Fruit fly (Drosophila melanogaster): ENCODE measurements around the gene tutl.

tutl gene

DNA sequence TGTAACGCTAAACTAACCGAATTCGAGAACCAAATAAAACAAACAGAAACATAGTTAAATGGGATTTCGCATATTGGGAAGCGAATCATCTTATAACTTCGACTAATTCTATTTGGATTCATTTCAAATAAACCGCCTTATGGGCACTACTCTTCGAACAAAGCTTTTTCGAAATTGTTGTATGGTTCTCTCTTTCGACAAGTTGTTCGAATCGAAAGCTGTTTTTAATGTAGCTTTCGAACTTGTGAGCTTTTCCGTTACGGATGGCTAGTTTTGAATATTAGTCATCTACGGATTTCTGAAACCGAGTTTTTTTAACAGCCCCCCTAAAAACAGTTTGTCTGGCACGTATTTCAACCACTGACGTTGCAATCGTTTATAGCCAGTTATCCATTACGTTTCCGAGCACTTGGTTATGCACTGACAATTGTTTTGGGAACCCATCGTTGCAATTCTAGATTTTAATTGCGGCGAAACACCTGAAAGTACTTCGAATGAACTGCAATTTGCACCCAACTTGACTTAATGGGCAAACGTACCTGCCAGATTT, 48.9 kb downstream of the tutl start:
- TF ChIP-seq CG17806 (tag; optimal IDR thresholded peaks at IDR 0.05), result no peak
- TF ChIP-seq CG4496 (GFP tag; IDR thresholded peaks at IDR 0.05), result 0 out of 3 replicates have a peak, but pooled peaks have one; percentile 10

DNA sequence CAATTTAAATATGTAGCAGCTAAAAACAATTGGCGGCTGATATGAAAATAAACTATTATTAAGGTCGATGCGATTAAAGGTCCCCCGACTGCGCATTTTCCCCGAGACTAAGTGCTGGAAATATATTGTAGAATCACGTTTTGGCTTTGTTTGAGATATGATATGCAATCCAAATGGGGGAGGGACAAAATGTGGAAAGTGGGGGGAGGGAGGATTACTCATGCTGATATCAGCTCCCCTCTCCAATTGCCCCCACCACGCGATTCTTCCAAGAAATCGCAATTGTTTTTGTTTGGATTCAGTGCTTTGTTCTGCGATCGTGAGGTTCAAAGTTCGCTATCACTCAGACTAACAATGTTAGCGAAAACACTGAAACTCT, 49.6 kb downstream of the tutl start:
- TF ChIP-seq Pif1A (GFP tag; optimal IDR thresholded peaks at IDR 0.05) (no peak), D1 (tag; optimal IDR thresholded peaks at IDR 0.05) (no peak), CG13204 (GFP tag; optimal IDR thresholded peaks at IDR 0.05) (no peak), Pif1B (GFP tag; optimal IDR thresholded peaks at IDR 0.05) (no peak), Snoo (tag; optimal IDR thresholded peaks at IDR 0.05) (no peak), CG10348 (GFP tag; IDR thresholded peaks at IDR 0.05) (no peak), CG34367 (tag; optimal IDR thresholded peaks at IDR 0.05) (no peak), CG8159 (tag; optimal IDR thresholded peaks at IDR 0.05) (no peak), CG17806 (tag; optimal IDR thresholded peaks at IDR 0.05) (no peak), CG14655 (GFP tag; optimal IDR thresholded peaks at IDR 0.05) (no peak), CG9948 (tag; optimal IDR thresholded peaks at IDR 0.05) (no peak), CG15710 (tag; optimal IDR thresholded peaks at IDR 0.05) (no peak), Ets98B (GFP tag; IDR thresholded peaks at IDR 0.05) (no peak), CG4496 (GFP tag; IDR thresholded peaks at IDR 0.05) (no peak)

DNA sequence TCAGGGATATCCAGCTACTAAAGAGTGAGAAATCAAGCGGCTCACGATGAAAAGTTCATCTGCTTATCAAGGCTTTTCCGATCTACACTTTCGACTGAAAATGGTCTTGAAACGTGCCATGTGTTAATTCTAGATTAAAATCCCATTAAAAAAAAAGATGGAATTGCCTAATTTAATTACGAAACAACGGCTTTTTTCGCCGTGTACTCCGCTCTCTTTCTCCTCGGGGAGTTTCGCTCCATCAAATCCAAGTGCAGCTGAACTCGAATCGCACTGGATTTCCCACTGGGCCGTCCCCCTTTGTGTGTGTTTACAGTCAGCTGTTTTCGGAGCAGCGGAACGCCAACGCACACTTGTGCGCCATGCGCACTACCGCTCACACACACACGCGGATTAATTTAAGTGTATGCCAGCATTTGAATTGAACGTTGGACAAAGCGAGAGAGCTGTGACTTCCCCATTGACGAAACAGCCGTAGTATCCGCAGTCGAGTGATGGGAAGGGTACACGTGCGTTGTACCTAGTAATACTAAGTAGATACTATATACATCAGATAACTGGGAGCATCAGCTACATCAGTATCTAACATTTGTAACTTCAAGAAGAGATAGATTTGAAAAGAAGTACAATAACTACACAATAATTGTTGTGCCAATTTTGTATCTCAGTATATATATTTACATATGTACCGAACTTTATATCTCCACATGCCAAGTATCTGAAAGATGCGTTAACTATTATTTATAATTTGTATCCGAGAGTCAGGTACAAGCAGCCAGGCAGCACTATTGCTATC, 50.2 kb downstream of the tutl start:
- TF ChIP-seq CG10348 (GFP tag; IDR thresholded peaks at IDR 0.05), result peak; percentile 77
- TF ChIP-seq CG9948 (tag; optimal IDR thresholded peaks at IDR 0.05), result peak; percentile 90
- peak; percentile 97 for TF ChIP-seq CG8301 (tag; optimal IDR thresholded peaks at IDR 0.05)
- TF ChIP-seq Snoo (tag; optimal IDR thresholded peaks at IDR 0.05), result peak; percentile 86
- TF ChIP-seq Pif1A (GFP tag; optimal IDR thresholded peaks at IDR 0.05), result peak; percentile 94
- peak; percentile 97 for TF ChIP-seq CG4496 (GFP tag; IDR thresholded peaks at IDR 0.05)
- TF ChIP-seq CG15710 (tag; optimal IDR thresholded peaks at IDR 0.05), result peak; percentile 84
- TF ChIP-seq gl (tag; optimal IDR thresholded peaks at IDR 0.05), result peak; percentile 86
- TF ChIP-seq fd96Ca (GFP tag; IDR thresholded peaks at IDR 0.05), result peak; percentile 95
- peak; percentile 66 for TF ChIP-seq EcR (GFP tag; optimal IDR thresholded peaks at IDR 0.05)
- TF ChIP-seq CG34367 (tag; optimal IDR thresholded peaks at IDR 0.05), result peak; percentile 89
- peak; percentile 98 for TF ChIP-seq CG14655 (GFP tag; optimal IDR thresholded peaks at IDR 0.05)
- peak; percentile 100 for TF ChIP-seq CG13204 (GFP tag; optimal IDR thresholded peaks at IDR 0.05)
- TF ChIP-seq Ets98B (GFP tag; IDR thresholded peaks at IDR 0.05), result peak; percentile 94
- TF ChIP-seq CG12605 (GFP tag; IDR thresholded peaks at IDR 0.05), result peak; percentile 90
- TF ChIP-seq CG32121 (GFP tag; IDR thresholded peaks at IDR 0.05), result peak; percentile 93
- peak; percentile 88 for TF ChIP-seq D1 (tag; optimal IDR thresholded peaks at IDR 0.05)
- TF ChIP-seq Pif1B (GFP tag; optimal IDR thresholded peaks at IDR 0.05), result peak; percentile 88
- TF ChIP-seq CG8159 (tag; optimal IDR thresholded peaks at IDR 0.05), result peak; percentile 89
- peak; percentile 91 for TF ChIP-seq CG17806 (tag; optimal IDR thresholded peaks at IDR 0.05)
- peak; percentile 86 for TF ChIP-seq rn (GFP tag; IDR thresholded peaks at IDR 0.05)

DNA sequence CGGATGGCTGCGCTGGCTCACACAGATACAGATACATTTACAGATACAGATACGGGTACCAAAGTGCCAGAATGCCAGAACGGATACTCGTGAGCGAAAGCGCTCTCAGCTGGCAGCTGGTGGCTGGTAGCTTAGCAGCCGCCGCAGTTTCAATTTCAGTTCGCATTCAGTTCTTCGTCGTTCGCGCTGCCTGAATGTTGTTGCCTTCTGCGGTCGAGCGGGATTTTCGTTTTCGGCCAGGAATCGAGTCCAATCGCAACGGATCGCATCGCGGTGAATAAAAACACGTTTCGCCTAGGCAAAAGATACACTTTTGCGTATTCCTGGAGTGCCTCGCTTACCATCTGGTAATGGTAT, 50.8 kb downstream of the tutl start, which contains the start of gene Atet:
Atet (plus strand) TSS at position 156 of the 357 bp plus-strand sequence.
- TF ChIP-seq CG12605 (GFP tag; IDR thresholded peaks at IDR 0.05) (no peak), Snoo (tag; optimal IDR thresholded peaks at IDR 0.05) (no peak), rn (GFP tag; IDR thresholded peaks at IDR 0.05) (no peak), CG15710 (tag; optimal IDR thresholded peaks at IDR 0.05) (no peak), CG10348 (GFP tag; IDR thresholded peaks at IDR 0.05) (no peak), CG8159 (tag; optimal IDR thresholded peaks at IDR 0.05) (no peak), Pif1A (GFP tag; optimal IDR thresholded peaks at IDR 0.05) (no peak), Pif1B (GFP tag; optimal IDR thresholded peaks at IDR 0.05) (no peak), CG34367 (tag; optimal IDR thresholded peaks at IDR 0.05) (no peak), EcR (GFP tag; optimal IDR thresholded peaks at IDR 0.05) (no peak), D1 (tag; optimal IDR thresholded peaks at IDR 0.05) (no peak), CG13204 (GFP tag; optimal IDR thresholded peaks at IDR 0.05) (peak; percentile 79), CG8301 (tag; optimal IDR thresholded peaks at IDR 0.05) (no peak), fd96Ca (GFP tag; IDR thresholded peaks at IDR 0.05) (peak; percentile 16; the same call in 2 of the 3 replicates), Ets98B (GFP tag; IDR thresholded peaks at IDR 0.05) (peak; percentile 54; the same call in 1 of the 2 replicates), CG17806 (tag; optimal IDR thresholded peaks at IDR 0.05) (no peak), CG4496 (GFP tag; IDR thresholded peaks at IDR 0.05) (peak; percentile 32; the same call in 2 of the 3 replicates), CG14655 (GFP tag; optimal IDR thresholded peaks at IDR 0.05) (no peak), CG9948 (tag; optimal IDR thresholded peaks at IDR 0.05) (no peak), gl (tag; optimal IDR thresholded peaks at IDR 0.05) (no peak), CG32121 (GFP tag; IDR thresholded peaks at IDR 0.05) (peak; percentile 24; the same call in 1 of the 2 replicates)

DNA sequence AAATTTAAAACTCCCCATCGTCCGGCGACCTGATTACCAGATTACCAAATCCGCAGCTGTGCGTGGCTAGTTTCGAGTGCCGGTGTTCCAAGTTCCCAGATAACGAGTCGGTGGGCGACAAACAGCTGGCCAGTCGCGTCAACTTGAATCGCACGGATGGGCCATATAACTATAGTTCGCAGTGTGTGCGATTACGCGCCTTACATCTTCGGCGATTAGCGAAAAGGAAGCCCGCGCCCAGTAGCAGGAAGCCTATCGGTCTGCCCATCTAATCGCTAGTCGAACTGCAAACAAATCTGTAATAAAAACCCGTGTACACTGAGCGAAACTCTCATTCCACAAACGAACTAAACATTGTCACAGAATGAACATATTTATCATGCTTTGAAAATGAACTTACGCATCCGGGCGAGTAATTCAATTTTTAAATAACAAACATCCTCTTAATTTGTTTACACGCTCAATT, 52.1 kb downstream of the tutl start:
- TF ChIP-seq CG14655 (GFP tag; optimal IDR thresholded peaks at IDR 0.05), result peak; percentile 5
- no peak for TF ChIP-seq gl (tag; optimal IDR thresholded peaks at IDR 0.05)
- no peak for TF ChIP-seq CG10348 (GFP tag; IDR thresholded peaks at IDR 0.05)
- no peak for TF ChIP-seq D1 (tag; optimal IDR thresholded peaks at IDR 0.05)
- TF ChIP-seq CG8301 (tag; optimal IDR thresholded peaks at IDR 0.05), result peak; percentile 3
- TF ChIP-seq Pif1B (GFP tag; optimal IDR thresholded peaks at IDR 0.05), result no peak
- peak; percentile 56; the same call in 2 of the 3 replicates for TF ChIP-seq CG4496 (GFP tag; IDR thresholded peaks at IDR 0.05)
- no peak for TF ChIP-seq CG17806 (tag; optimal IDR thresholded peaks at IDR 0.05)
- no peak for TF ChIP-seq Pif1A (GFP tag; optimal IDR thresholded peaks at IDR 0.05)
- TF ChIP-seq CG34367 (tag; optimal IDR thresholded peaks at IDR 0.05), result no peak
- TF ChIP-seq Ets98B (GFP tag; IDR thresholded peaks at IDR 0.05), result peak; percentile 29; the same call in 1 of the 2 replicates
- no peak for TF ChIP-seq CG9948 (tag; optimal IDR thresholded peaks at IDR 0.05)

Measured in whole organism, pupa.